Fruit fly (Drosophila melanogaster) whole organism, embryonic: ENCODE data around the gene PolQ.
A peak's percentile ranks its signal among the peaks of the same experiment; 100 is the strongest.

Source experiments
- Aef1 ChIP-seq: fragments of 200-800 bp; sonication (Bioruptor generic); IDR thresholded peaks from 3 replicates; pipeline ENCODE4 v1.3.6; 2022; ENCODE audit warnings: missing biosample characterization, missing genetic modification characterization
- Atf-2 ChIP-seq: fragments of 200-800 bp; sonication (Bioruptor generic); optimal IDR thresholded peaks from 2 replicates; lab custom pipeline; 2016; ENCODE audit warnings: missing biosample characterization, missing genetic modification characterization
- CG1024 ChIP-seq: fragments of 200-800 bp; sonication (Bioruptor generic); IDR thresholded peaks from 2 replicates; pipeline ENCODE4 v1.3.6; 2022; ENCODE audit warnings: missing biosample characterization, missing genetic modification characterization
- CG10366 ChIP-seq: fragments of 200-800 bp; sonication (Bioruptor generic); IDR thresholded peaks from 2 replicates; pipeline ENCODE4 v1.3.6; 2022; ENCODE audit warnings: missing biosample characterization, missing genetic modification characterization
- CG11093 ChIP-seq: fragments of 200-800 bp; sonication (Bioruptor generic); IDR thresholded peaks from 3 replicates; pipeline ENCODE4 v1.3.6; 2022; ENCODE audit warnings: missing biosample characterization, missing genetic modification characterization
- CG11456 ChIP-seq: fragments of 200-800 bp; sonication (Bioruptor generic); IDR thresholded peaks from 3 replicates; pipeline ENCODE4 v1.3.6; 2022; ENCODE audit warnings: missing biosample characterization, missing genetic modification characterization
- CG14667 ChIP-seq: fragments of 200-800 bp; sonication (Bioruptor generic); IDR thresholded peaks from 2 replicates; pipeline ENCODE4 v1.3.6; 2022; ENCODE audit warnings: missing biosample characterization, missing genetic modification characterization
- CG14710 ChIP-seq: fragments of 200-800 bp; sonication (Bioruptor generic); optimal IDR thresholded peaks from 3 replicates; lab custom pipeline; 2019; ENCODE audit warnings: missing biosample characterization, mild to moderate bottlenecking, missing genetic modification characterization, moderate library complexity
- CG16815 ChIP-seq: fragments of 200-800 bp; sonication (Bioruptor generic); optimal IDR thresholded peaks from 3 replicates; lab custom pipeline; 2017; ENCODE audit warnings: missing biosample characterization, mild to moderate bottlenecking, missing genetic modification characterization
- CG17802 ChIP-seq: fragments of 200-800 bp; sonication (Bioruptor generic); optimal IDR thresholded peaks from 2 replicates; lab custom pipeline; 2018; ENCODE audit warnings: missing biosample characterization, mild to moderate bottlenecking, missing genetic modification characterization, moderate library complexity
- CG33213 ChIP-seq: fragments of 200-800 bp; sonication (Bioruptor generic); optimal IDR thresholded peaks from 3 replicates; lab custom pipeline; 2016; ENCODE audit warnings: missing biosample characterization, missing genetic modification characterization
- CG3847 ChIP-seq: fragments of 200-800 bp; sonication (Bioruptor generic); IDR thresholded peaks from 2 replicates; pipeline ENCODE4 v1.3.6; 2022; ENCODE audit warnings: missing biosample characterization, missing genetic modification characterization
- CG3995 ChIP-seq: fragments of 200-800 bp; sonication (Bioruptor generic); optimal IDR thresholded peaks from 3 replicates; lab custom pipeline; 2016; ENCODE audit warnings: missing biosample characterization, missing genetic modification characterization
- CG6272 ChIP-seq: fragments of 200-800 bp; sonication (Bioruptor generic); IDR thresholded peaks from 2 replicates; pipeline ENCODE4 v1.3.6; 2022; ENCODE audit warnings: missing biosample characterization, missing genetic modification characterization
- CG7357 ChIP-seq: fragments of 200-800 bp; sonication (Bioruptor generic); IDR thresholded peaks from 3 replicates; pipeline ENCODE4 v1.3.6; 2022; ENCODE audit warnings: missing biosample characterization, missing genetic modification characterization
- CG8359 ChIP-seq: fragments of 200-800 bp; sonication (Bioruptor generic); optimal IDR thresholded peaks from 2 replicates; lab custom pipeline; 2017; ENCODE audit warnings: missing biosample characterization, mild to moderate bottlenecking, missing genetic modification characterization, borderline replicate concordance
- CG9817 ChIP-seq: fragments of 200-800 bp; sonication (Bioruptor generic); optimal IDR thresholded peaks from 2 replicates; lab custom pipeline; 2018; ENCODE audit warnings: missing biosample characterization, mild to moderate bottlenecking, missing genetic modification characterization, moderate library complexity
- CG9932 ChIP-seq: fragments of 200-800 bp; sonication (Bioruptor generic); IDR thresholded peaks from 2 replicates; pipeline ENCODE4 v1.3.6; 2022; ENCODE audit warnings: missing biosample characterization, missing genetic modification characterization
- CoRest ChIP-seq: fragments of 200-800 bp; sonication (Bioruptor generic); optimal IDR thresholded peaks from 3 replicates; lab custom pipeline; 2018; ENCODE audit warnings: missing biosample characterization, mild to moderate bottlenecking, missing genetic modification characterization, moderate library complexity
- Dp ChIP-seq: fragments of 200-800 bp; sonication (Bioruptor generic); optimal IDR thresholded peaks from 2 replicates; lab custom pipeline; 2018; ENCODE audit warnings: missing biosample characterization, mild to moderate bottlenecking, missing genetic modification characterization, moderate library complexity
- Dref ChIP-seq: fragments of 200-800 bp; sonication (Bioruptor generic); IDR thresholded peaks from 2 replicates; pipeline ENCODE4 v1.3.6; 2022; ENCODE audit warnings: missing biosample characterization, missing genetic modification characterization
- E2f2 ChIP-seq: fragments of 200-800 bp; sonication (Bioruptor generic); IDR thresholded peaks from 2 replicates; pipeline ENCODE4 v1.3.6; 2022; ENCODE audit warnings: missing biosample characterization, missing genetic modification characterization
- Ets65A ChIP-seq: fragments of 200-800 bp; sonication (Bioruptor generic); peaks from one replicate; lab custom pipeline; 2016; ENCODE audit warnings: missing biosample characterization, missing genetic modification characterization
- Gug ChIP-seq: fragments of 200-800 bp; sonication (Bioruptor generic); IDR thresholded peaks from 4 replicates; pipeline ENCODE4 v1.3.6; 2022; ENCODE audit warnings: missing biosample characterization, missing genetic modification characterization
- H2.0 ChIP-seq: fragments of 200-800 bp; sonication (Bioruptor generic); IDR thresholded peaks from 2 replicates; pipeline ENCODE4 v1.3.6; 2022; ENCODE audit warnings: missing biosample characterization, missing genetic modification characterization
- Hmr ChIP-seq: fragments of 200-800 bp; sonication (Bioruptor generic); optimal IDR thresholded peaks from 3 replicates; lab custom pipeline; 2017; ENCODE audit warnings: mild to moderate bottlenecking, missing biosample characterization, missing genetic modification reagents, missing genetic modification characterization
- Hr78 ChIP-seq, 2 experiments: fragments of 200-800 bp in 1 of 2; fragments of >200 bp in 1 of 2; sonication (Bioruptor generic) in 1 of 2; optimal IDR thresholded peaks; 2 replicates each; lab custom pipeline; 2017 to 2019; ENCODE audit warnings: missing biosample characterization in 2 of 2, missing genetic modification characterization in 2 of 2, mild to moderate bottlenecking in 1 of 2, moderate library complexity in 1 of 2
- Med ChIP-seq: fragments of 200-800 bp; sonication (Bioruptor generic); peaks from one replicate; lab custom pipeline; 2016; ENCODE audit warnings: missing biosample characterization, missing genetic modification characterization, mild to moderate bottlenecking, inconsistent platforms, moderate library complexity
- Pdp1 ChIP-seq, 2 experiments: fragments of 200-800 bp; sonication (Bioruptor generic); optimal IDR thresholded peaks; 3 replicates each; lab custom pipeline; 2016; ENCODE audit warnings: missing biosample characterization in 2 of 2, missing genetic modification characterization in 2 of 2, mild to moderate bottlenecking in 1 of 2, moderate library complexity in 1 of 2
- Ptx1 ChIP-seq: fragments of 200-800 bp; sonication (Bioruptor generic); IDR thresholded peaks from 2 replicates; pipeline ENCODE4 v1.3.6; 2022; ENCODE audit warnings: missing biosample characterization, missing genetic modification characterization
- Rfx ChIP-seq: fragments of 200-800 bp; sonication (Bioruptor generic); IDR thresholded peaks from 2 replicates; pipeline ENCODE4 v1.3.6; 2022; ENCODE audit warnings: missing biosample characterization, missing genetic modification characterization
- Sin3A ChIP-seq: fragments of >200 bp; optimal IDR thresholded peaks from 2 replicates; lab custom pipeline; 2018
- dimm ChIP-seq: fragments of 200-800 bp; sonication (Bioruptor generic); IDR thresholded peaks from 2 replicates; pipeline ENCODE4 v1.3.6; 2022; ENCODE audit warnings: missing biosample characterization, missing genetic modification characterization
- dysf ChIP-seq: fragments of 200-800 bp; sonication (Bioruptor generic); IDR thresholded peaks from 3 replicates; pipeline ENCODE4 v1.3.6; 2022; ENCODE audit warnings: missing biosample characterization, missing genetic modification characterization
- jumu ChIP-seq: fragments of 200-800 bp; sonication (Bioruptor generic); optimal IDR thresholded peaks from 3 replicates; lab custom pipeline; 2016; ENCODE audit warnings: missing biosample characterization, missing genetic modification characterization
- knrl ChIP-seq: fragments of 200-800 bp; sonication (Bioruptor generic); IDR thresholded peaks from 3 replicates; pipeline ENCODE4 v1.3.6; 2022; ENCODE audit warnings: missing biosample characterization, missing genetic modification characterization; ENCODE audit not compliant: partially characterized antibody
- nmo ChIP-seq: fragments of 200-800 bp; sonication (Bioruptor generic); optimal IDR thresholded peaks from 2 replicates; lab custom pipeline; 2018; ENCODE audit warnings: missing biosample characterization, mild to moderate bottlenecking, missing genetic modification characterization, moderate library complexity
- pnt ChIP-seq: fragments of 200-800 bp; sonication (Bioruptor generic); optimal IDR thresholded peaks from 3 replicates; lab custom pipeline; 2016; ENCODE audit warnings: missing biosample characterization, missing genetic modification characterization
- pum ChIP-seq: fragments of 200-800 bp; sonication (Bioruptor generic); optimal IDR thresholded peaks from 2 replicates; lab custom pipeline; 2016; ENCODE audit warnings: missing biosample characterization, missing genetic modification characterization
- pzg ChIP-seq: fragments of 200-800 bp; sonication (Bioruptor generic); optimal IDR thresholded peaks from 3 replicates; lab custom pipeline; 2018; ENCODE audit warnings: missing biosample characterization, mild to moderate bottlenecking, missing genetic modification characterization, moderate library complexity
- sens ChIP-seq: fragments of 200-800 bp; sonication (Bioruptor generic); peaks from one replicate; lab custom pipeline; 2016; ENCODE audit warnings: missing biosample characterization, missing genetic modification characterization
- sisA ChIP-seq: fragments of 200-800 bp; sonication (Bioruptor generic); IDR thresholded peaks from 2 replicates; pipeline ENCODE4 v1.3.6; 2022; ENCODE audit warnings: missing biosample characterization, missing genetic modification characterization
- slbo ChIP-seq: fragments of 200-800 bp; sonication (Bioruptor generic); IDR thresholded peaks from 2 replicates; pipeline ENCODE4 v1.3.6; 2022; ENCODE audit warnings: missing biosample characterization, missing genetic modification characterization
- stwl ChIP-seq: fragments of 200-800 bp; sonication (Bioruptor generic); optimal IDR thresholded peaks from 3 replicates; lab custom pipeline; 2018; ENCODE audit warnings: missing biosample characterization, mild to moderate bottlenecking, missing genetic modification characterization, moderate library complexity
- tll ChIP-seq, 2 experiments: fragments of 200-800 bp in 1 of 2; fragments of >200 bp in 1 of 2; sonication (Bioruptor generic) in 1 of 2; optimal IDR thresholded peaks; 2 replicates each; lab custom pipeline; 2017 to 2019; ENCODE audit warnings: missing biosample characterization in 2 of 2, missing genetic modification characterization in 2 of 2, mild to moderate bottlenecking in 1 of 2, moderate library complexity in 1 of 2
- ttk ChIP-seq: fragments of 200-800 bp; sonication (Bioruptor generic); IDR thresholded peaks from 2 replicates; pipeline ENCODE4 v2.1.2; 2022; ENCODE audit warnings: missing biosample characterization, missing genetic modification characterization
- vvl ChIP-seq: fragments of 200-800 bp; sonication (Bioruptor generic); IDR thresholded peaks from 2 replicates; pipeline ENCODE4 v1.3.6; 2022; ENCODE audit warnings: missing biosample characterization, missing genetic modification characterization
- zfh1 ChIP-seq: fragments of 200-800 bp; sonication (Bioruptor generic); IDR thresholded peaks from 3 replicates; pipeline ENCODE4 v1.3.6; 2022; ENCODE audit warnings: missing biosample characterization, missing genetic modification characterization

The PolQ gene

dm6 chr3R:12712178-12713172, at the start of gene PolQ:
Gene PolQ (minus strand): TSS chr3R:12712299.
- peak; percentile 35 for TF ChIP-seq Med (GFP tag; lab: Kevin White, UChicago)
- peak; percentile 62 for TF ChIP-seq CG3847 (GFP tag; lab: Robert Waterston, UW)
- peak; percentile 80 for TF ChIP-seq E2f2 (GFP tag; lab: Robert Waterston, UW)
- TF ChIP-seq ttk (GFP tag; lab: Robert Waterston, UW) = peak; percentile 49; the same call in 1 of the 2 replicates
- peak; percentile 43 for TF ChIP-seq CG6272 (GFP tag; lab: Robert Waterston, UW)
- TF ChIP-seq CG17802 (tag; lab: Kevin White, UChicago) = peak; percentile 69
- peak; percentile 39; the same call in 1 of the 3 replicates for TF ChIP-seq Aef1
- peak; percentile 66 for TF ChIP-seq slbo (GFP tag; lab: Robert Waterston, UW)
- peak; percentile 18 for TF ChIP-seq CoRest (tag; lab: Kevin White, UChicago)
- TF ChIP-seq Hr78 (GFP tag; optimal IDR thresholded peaks at IDR 0.05; lab: Kevin White, UChicago) = peak in 1 of 2 experiments; percentile 26
- peak; percentile 71 for TF ChIP-seq Sin3A (lab: Kevin White, UChicago)
- peak; percentile 15 for TF ChIP-seq CG3995 (GFP tag; lab: Kevin White, UChicago)
- TF ChIP-seq dysf = 0 out of 3 replicates have a peak, but pooled peaks have one; percentile 20
- peak in 1 of 2 experiments; percentile 86 for TF ChIP-seq tll (GFP tag; optimal IDR thresholded peaks at IDR 0.05; lab: Kevin White, UChicago)
- TF ChIP-seq Atf-2 (GFP tag; lab: Kevin White, UChicago) = peak; percentile 9
- peak; percentile 53 for TF ChIP-seq sens (GFP tag; lab: Kevin White, UChicago)
- peak; percentile 33 for TF ChIP-seq CG14710 (tag; lab: Kevin White, UChicago)
- TF ChIP-seq Gug (GFP tag; lab: Robert Waterston, UW) = peak; percentile 46; the same call in 2 of the 4 replicates
- peak; percentile 89 for TF ChIP-seq Ets65A (GFP tag; lab: Kevin White, UChicago)
- peak in 1 of 2 experiments; percentile 42 for TF ChIP-seq Pdp1 (GFP tag; optimal IDR thresholded peaks at IDR 0.05; lab: Kevin White, UChicago)
- peak; percentile 23; the same call in 1 of the 2 replicates for TF ChIP-seq dimm (GFP tag; lab: Robert Waterston, UW)
- TF ChIP-seq CG9932 (GFP tag; lab: Robert Waterston, UW) = peak; percentile 42
- TF ChIP-seq CG14667 (GFP tag; lab: Robert Waterston, UW) = peak; percentile 23; the same call in 1 of the 2 replicates
- TF ChIP-seq CG16815 (GFP tag; lab: Kevin White, UChicago) = peak; percentile 10
- TF ChIP-seq stwl = peak; percentile 24
- TF ChIP-seq CG10366 (GFP tag; lab: Robert Waterston, UW) = peak; percentile 13; the same call in 1 of the 2 replicates
- TF ChIP-seq pnt = peak; percentile 22
- peak; percentile 19 for TF ChIP-seq jumu (GFP tag; lab: Kevin White, UChicago)
- peak; percentile 36 for TF ChIP-seq pum (GFP tag; lab: Kevin White, UChicago)
- peak; percentile 76 for TF ChIP-seq Hmr (GFP tag; lab: Kevin White, UChicago)
- peak; percentile 43 for TF ChIP-seq CG33213 (GFP tag; lab: Kevin White, UChicago)
- peak; percentile 98 for TF ChIP-seq CG7357
- TF ChIP-seq CG1024 (GFP tag; lab: Robert Waterston, UW) = peak; percentile 80
- TF ChIP-seq H2.0 = 0 out of 2 replicates have a peak, but pooled peaks have one; percentile 14
- peak; percentile 65 for TF ChIP-seq Rfx
- TF ChIP-seq vvl (GFP tag; lab: Robert Waterston, UW) = peak; percentile 31; the same call in 1 of the 2 replicates
- peak; percentile 33; the same call in 1 of the 2 replicates for TF ChIP-seq Dref (GFP tag; lab: Robert Waterston, UW)
- TF ChIP-seq Dp (GFP tag; lab: Kevin White, UChicago) = peak; percentile 61
- TF ChIP-seq knrl = peak; percentile 33; the same call in 1 of the 3 replicates
- peak; percentile 48; the same call in 1 of the 3 replicates for TF ChIP-seq zfh1 (GFP tag; lab: Robert Waterston, UW)
- peak; percentile 11 for TF ChIP-seq CG9817 (tag; lab: Kevin White, UChicago)
- peak; percentile 64; the same call in 2 of the 3 replicates for TF ChIP-seq CG11456 (GFP tag; lab: Robert Waterston, UW)
- peak; percentile 60 for TF ChIP-seq sisA (GFP tag; lab: Robert Waterston, UW)
- TF ChIP-seq pzg (GFP tag; lab: Kevin White, UChicago) = peak; percentile 40
- TF ChIP-seq CG11093 = peak; percentile 46; the same call in 1 of the 3 replicates
- peak; percentile 25; the same call in 1 of the 2 replicates for TF ChIP-seq Ptx1 (GFP tag; lab: Robert Waterston, UW)
- TF ChIP-seq CG8359 (GFP tag; lab: Kevin White, UChicago) = peak; percentile 96
- peak; percentile 36 for TF ChIP-seq nmo (GFP tag; lab: Kevin White, UChicago)
